Worm (Caenorhabditis elegans) whole organism, L4/young adult: ENCODE results near the gene glt-6.

Experiments
- W03F9.2 ChIP-seq: fragments of 150-350 bp; optimal IDR thresholded peaks from 2 replicates; lab custom pipeline; 2014; ENCODE audit warnings: missing biosample characterization, missing genetic modification characterization
- dao-5 ChIP-seq: sonication (generic microtip); optimal IDR thresholded peaks from 2 replicates; lab custom pipeline; 2016; ENCODE audit warnings: missing genotype, missing genetic modification characterization, moderate library complexity, missing compliant biosample characterization
- him-1 ChIP-seq: sonication (generic microtip); optimal IDR thresholded peaks from 2 replicates; lab custom pipeline; 2016; ENCODE audit warnings: missing genotype, missing genetic modification reagents, missing genetic modification characterization, missing compliant biosample characterization

ce11 chrIV:7551254-7551653 lies 47.8 kb downstream of the glt-6 start:
- TF ChIP-seq dao-5 (tag; lab: Kevin White, UChicago) (no peak), him-1 (tag; lab: Kevin White, UChicago) (no peak), W03F9.2 (tag; lab: Kevin White, UChicago) (no peak)
